Worm (Caenorhabditis elegans) whole organism, L4/young adult: ENCODE data around the gene F57A8.6.

Experiments used
- W03F9.2 ChIP-seq: fragments of 150-350 bp; optimal IDR thresholded peaks from 2 replicates; lab custom pipeline; 2014; ENCODE audit warnings: missing biosample characterization, missing genetic modification characterization
- dao-5 ChIP-seq: sonication (generic microtip); optimal IDR thresholded peaks from 2 replicates; lab custom pipeline; 2016; ENCODE audit warnings: missing genotype, missing genetic modification characterization, moderate library complexity, missing compliant biosample characterization
- him-1 ChIP-seq: sonication (generic microtip); optimal IDR thresholded peaks from 2 replicates; lab custom pipeline; 2016; ENCODE audit warnings: missing genotype, missing genetic modification reagents, missing genetic modification characterization, missing compliant biosample characterization

DNA sequence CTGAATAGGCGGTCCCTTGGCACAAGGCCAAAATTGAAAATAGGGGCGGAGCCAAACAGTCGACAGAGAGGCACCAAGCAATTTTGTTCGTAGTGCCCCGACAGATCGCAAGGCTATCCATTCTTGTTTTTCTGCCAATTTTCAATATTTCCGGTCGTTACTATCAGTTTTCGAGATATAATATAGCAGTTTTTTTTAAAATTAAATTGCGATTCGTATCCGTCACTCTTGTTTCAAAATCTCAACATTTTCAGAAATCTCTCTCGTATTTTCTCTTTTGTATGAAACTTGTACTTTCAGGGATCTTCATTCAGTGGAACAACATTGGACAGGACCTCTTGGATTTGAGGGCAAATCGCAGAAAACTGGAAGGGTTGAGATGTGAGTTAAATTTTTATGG lies 36.7 kb downstream of the F57A8.6 start, which contains the start of gene F57A8.1:
- no peak for TF ChIP-seq W03F9.2
- no peak for TF ChIP-seq dao-5 (tag; lab: Kevin White, UChicago)
- TF ChIP-seq him-1 (tag; lab: Kevin White, UChicago): no peak
